Worm (Caenorhabditis elegans): ENCODE measurements around the gene C06E1.9.

DNA sequence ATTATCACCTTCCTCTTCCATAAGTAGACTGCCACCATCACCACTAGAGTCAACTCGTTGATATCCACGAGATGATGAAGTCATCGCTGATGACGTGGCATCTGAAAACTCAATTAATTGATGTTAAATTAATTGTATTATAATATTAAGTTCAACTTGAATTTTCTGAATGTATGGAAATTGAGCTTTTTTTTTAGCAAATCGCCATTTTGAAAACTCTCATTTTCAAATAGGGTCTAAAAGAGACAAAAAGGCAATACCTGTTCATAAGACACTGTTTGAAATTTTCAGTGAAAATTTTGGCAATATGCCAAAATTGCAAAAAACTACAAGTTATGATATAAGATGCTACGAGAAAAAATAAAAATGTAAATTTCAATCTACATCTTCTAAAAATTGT, 34.1 kb upstream of the C06E1.9 start, which contains the start of gene twk-7:
- TF ChIP-seq ztf-16 (tag; optimal IDR thresholded peaks at IDR 0.05) (no peak), sox-4 (tag; optimal IDR thresholded peaks at IDR 0.05) (no peak), ama-1 (optimal IDR thresholded peaks at IDR 0.05) (no peak)

Measured in whole organism, late embryonic.